Fruit fly (Drosophila melanogaster) whole organism, embryonic: ENCODE measurements around the gene CG10286.

Experiments
- Atf-2 ChIP-seq: fragments of 200-800 bp; sonication (Bioruptor generic); optimal IDR thresholded peaks from 2 replicates; lab custom pipeline; 2016; ENCODE audit warnings: missing biosample characterization, missing genetic modification characterization
- BEAF-32 ChIP-seq: fragments of 200-800 bp; sonication (Bioruptor generic); optimal IDR thresholded peaks from 3 replicates; lab custom pipeline; 2017; ENCODE audit warnings: missing biosample characterization, missing genetic modification characterization, mild to moderate bottlenecking, moderate library complexity, missing genetic modification reagents
- CG10321 ChIP-seq: fragments of 200-800 bp; sonication (Bioruptor generic); IDR thresholded peaks from 2 replicates; pipeline ENCODE4 v1.3.6; 2022; ENCODE audit warnings: missing biosample characterization, missing genetic modification characterization
- CG11560 ChIP-seq: fragments of 200-800 bp; sonication (Bioruptor generic); IDR thresholded peaks from 3 replicates; pipeline ENCODE4 v1.3.6; 2022; ENCODE audit warnings: missing biosample characterization, missing genetic modification characterization
- CG11695 ChIP-seq: fragments of 200-800 bp; sonication (Bioruptor generic); IDR thresholded peaks from 3 replicates; pipeline ENCODE4 v1.3.6; 2022; ENCODE audit warnings: missing biosample characterization, missing genetic modification characterization
- CG12659 ChIP-seq: fragments of 200-800 bp; sonication (Bioruptor generic); optimal IDR thresholded peaks from 3 replicates; lab custom pipeline; 2017; ENCODE audit warnings: mild to moderate bottlenecking, missing biosample characterization, missing genetic modification reagents, missing genetic modification characterization
- CG12769 ChIP-seq: fragments of 200-800 bp; sonication (Bioruptor generic); optimal IDR thresholded peaks from 2 replicates; lab custom pipeline; 2019; ENCODE audit warnings: missing biosample characterization, mild to moderate bottlenecking, missing genetic modification characterization, moderate library complexity
- CG13775 ChIP-seq: fragments of 200-800 bp; sonication (Bioruptor generic); optimal IDR thresholded peaks from 3 replicates; lab custom pipeline; 2017; ENCODE audit warnings: missing biosample characterization, mild to moderate bottlenecking, missing genetic modification characterization
- CG15011 ChIP-seq: fragments of 200-800 bp; sonication (Bioruptor generic); optimal IDR thresholded peaks from 3 replicates; lab custom pipeline; 2018; ENCODE audit warnings: missing biosample characterization, mild to moderate bottlenecking, missing genetic modification characterization
- CG15479 ChIP-seq: fragments of 200-800 bp; sonication (Bioruptor generic); optimal IDR thresholded peaks from 3 replicates; lab custom pipeline; 2019; ENCODE audit warnings: missing biosample characterization, mild to moderate bottlenecking, missing genetic modification characterization, moderate library complexity
- CG17328 ChIP-seq: fragments of 200-800 bp; sonication (Bioruptor generic); IDR thresholded peaks from 2 replicates; pipeline ENCODE4 v1.3.6; 2022; ENCODE audit warnings: missing biosample characterization, missing genetic modification characterization
- CG17802 ChIP-seq: fragments of 200-800 bp; sonication (Bioruptor generic); optimal IDR thresholded peaks from 2 replicates; lab custom pipeline; 2018; ENCODE audit warnings: missing biosample characterization, mild to moderate bottlenecking, missing genetic modification characterization, moderate library complexity
- CG17912 ChIP-seq: fragments of 200-800 bp; sonication (Bioruptor generic); optimal IDR thresholded peaks from 2 replicates; lab custom pipeline; 2018; ENCODE audit warnings: missing biosample characterization, mild to moderate bottlenecking, missing genetic modification characterization
- CG1832 ChIP-seq: fragments of 200-800 bp; sonication (Bioruptor generic); optimal IDR thresholded peaks from 2 replicates; lab custom pipeline; 2017; ENCODE audit warnings: missing biosample characterization, mild to moderate bottlenecking, missing genetic modification characterization, inconsistent platforms
- CG31388 ChIP-seq: fragments of 200-800 bp; sonication (Bioruptor generic); optimal IDR thresholded peaks from 2 replicates; lab custom pipeline; 2016; ENCODE audit warnings: missing biosample characterization, missing genetic modification characterization
- CG32767 ChIP-seq: fragments of 200-800 bp; sonication (Bioruptor generic); IDR thresholded peaks from 2 replicates; pipeline ENCODE4 v1.3.6; 2022; ENCODE audit warnings: missing biosample characterization, missing genetic modification characterization
- CG3995 ChIP-seq: fragments of 200-800 bp; sonication (Bioruptor generic); optimal IDR thresholded peaks from 3 replicates; lab custom pipeline; 2016; ENCODE audit warnings: missing biosample characterization, missing genetic modification characterization
- CG4617 ChIP-seq: fragments of 200-800 bp; sonication (Bioruptor generic); optimal IDR thresholded peaks from 3 replicates; lab custom pipeline; 2016; ENCODE audit warnings: missing biosample characterization, missing genetic modification characterization, borderline replicate concordance
- CG4707 ChIP-seq: fragments of 200-800 bp; sonication (Bioruptor generic); optimal IDR thresholded peaks from 2 replicates; lab custom pipeline; 2018; ENCODE audit warnings: missing biosample characterization, mild to moderate bottlenecking, missing genetic modification characterization, moderate library complexity
- CG6254 ChIP-seq: fragments of 200-800 bp; sonication (Bioruptor generic); optimal IDR thresholded peaks from 3 replicates; lab custom pipeline; 2017; ENCODE audit warnings: mild to moderate bottlenecking, missing biosample characterization, missing genetic modification reagents, missing genetic modification characterization
- CG7357 ChIP-seq: fragments of 200-800 bp; sonication (Bioruptor generic); IDR thresholded peaks from 3 replicates; pipeline ENCODE4 v1.3.6; 2022; ENCODE audit warnings: missing biosample characterization, missing genetic modification characterization
- CG7556 ChIP-seq: fragments of 200-800 bp; sonication (Bioruptor generic); optimal IDR thresholded peaks from 2 replicates; lab custom pipeline; 2017; ENCODE audit warnings: missing biosample characterization, mild to moderate bottlenecking, missing genetic modification characterization
- CG9797 ChIP-seq: fragments of 200-800 bp; sonication (Bioruptor generic); optimal IDR thresholded peaks from 3 replicates; lab custom pipeline; 2018; ENCODE audit warnings: missing biosample characterization, mild to moderate bottlenecking, missing genetic modification characterization
- Dfd ChIP-seq, 2 experiments: fragments of >200 bp; optimal IDR thresholded peaks; 2 replicates each; lab custom pipeline; 2017; ENCODE audit warnings: missing biosample characterization in 2 of 2, missing genetic modification characterization in 2 of 2
- Dip2 ChIP-seq: fragments of 200-800 bp; sonication (Bioruptor generic); IDR thresholded peaks from 2 replicates; pipeline ENCODE4 v1.3.6; 2022; ENCODE audit warnings: missing biosample characterization, missing genetic modification characterization
- Dref ChIP-seq: fragments of 200-800 bp; sonication (Bioruptor generic); IDR thresholded peaks from 2 replicates; pipeline ENCODE4 v1.3.6; 2022; ENCODE audit warnings: missing biosample characterization, missing genetic modification characterization
- H15 ChIP-seq: fragments of 200-800 bp; sonication (Bioruptor generic); IDR thresholded peaks from 3 replicates; pipeline ENCODE4 v1.3.6; 2022; ENCODE audit warnings: missing biosample characterization, missing genetic modification characterization
- HHEX ChIP-seq: fragments of 200-800 bp; sonication (Bioruptor generic); optimal IDR thresholded peaks from 3 replicates; lab custom pipeline; 2017; ENCODE audit warnings: missing biosample characterization, mild to moderate bottlenecking, missing genetic modification characterization, missing genetic modification reagents
- Meics ChIP-seq: fragments of 200-800 bp; sonication (Bioruptor generic); optimal IDR thresholded peaks from 2 replicates; lab custom pipeline; 2017; ENCODE audit warnings: missing biosample characterization, mild to moderate bottlenecking, missing genetic modification characterization
- Nf-YB ChIP-seq: fragments of 200-800 bp; sonication (Bioruptor generic); optimal IDR thresholded peaks from 3 replicates; lab custom pipeline; 2019; ENCODE audit warnings: missing biosample characterization, mild to moderate bottlenecking, missing genetic modification characterization, moderate library complexity
- Ptx1 ChIP-seq: fragments of 200-800 bp; sonication (Bioruptor generic); IDR thresholded peaks from 2 replicates; pipeline ENCODE4 v1.3.6; 2022; ENCODE audit warnings: missing biosample characterization, missing genetic modification characterization
- aop ChIP-seq: fragments of 200-800 bp; sonication (Bioruptor generic); IDR thresholded peaks from 2 replicates; pipeline ENCODE4 v1.3.6; 2022; ENCODE audit warnings: missing biosample characterization, missing genetic modification characterization
- bcd ChIP-seq: fragments of 200-800 bp; sonication (Bioruptor generic); optimal IDR thresholded peaks from 2 replicates; lab custom pipeline; 2017; ENCODE audit warnings: missing biosample characterization, mild to moderate bottlenecking, missing genetic modification characterization
- corto ChIP-seq: fragments of 200-800 bp; sonication (Bioruptor generic); optimal IDR thresholded peaks from 2 replicates; lab custom pipeline; 2016; ENCODE audit warnings: missing biosample characterization, mild to moderate bottlenecking, missing genetic modification characterization, moderate library complexity
- fd102C ChIP-seq: fragments of 200-800 bp; sonication (Bioruptor generic); optimal IDR thresholded peaks from 2 replicates; lab custom pipeline; 2018; ENCODE audit warnings: missing biosample characterization, mild to moderate bottlenecking, missing genetic modification characterization, moderate library complexity
- gce ChIP-seq: fragments of 200-800 bp; sonication (Bioruptor generic); IDR thresholded peaks from 3 replicates; pipeline ENCODE4 v1.3.6; 2022; ENCODE audit warnings: missing biosample characterization, missing genetic modification characterization
- jumu ChIP-seq: fragments of 200-800 bp; sonication (Bioruptor generic); optimal IDR thresholded peaks from 3 replicates; lab custom pipeline; 2016; ENCODE audit warnings: missing biosample characterization, missing genetic modification characterization
- ken ChIP-seq: fragments of 200-800 bp; sonication (Bioruptor generic); IDR thresholded peaks from 3 replicates; pipeline ENCODE4 v1.3.6; 2022; ENCODE audit warnings: missing biosample characterization, missing genetic modification characterization
- kni ChIP-seq: fragments of 200-800 bp; sonication (Bioruptor generic); optimal IDR thresholded peaks from 3 replicates; lab custom pipeline; 2017; ENCODE audit warnings: mild to moderate bottlenecking, missing biosample characterization, missing genetic modification reagents, missing genetic modification characterization
- lmd ChIP-seq: fragments of 200-800 bp; sonication (Bioruptor generic); IDR thresholded peaks from 2 replicates; pipeline ENCODE4 v1.3.6; 2022; ENCODE audit warnings: missing biosample characterization, missing genetic modification characterization
- mld ChIP-seq: fragments of 200-800 bp; sonication (Bioruptor generic); IDR thresholded peaks from 3 replicates; pipeline ENCODE4 v1.3.6; 2022; ENCODE audit warnings: missing biosample characterization, missing genetic modification characterization; ENCODE audit not compliant: partially characterized antibody
- sens ChIP-seq: fragments of 200-800 bp; sonication (Bioruptor generic); peaks from one replicate; lab custom pipeline; 2016; ENCODE audit warnings: missing biosample characterization, missing genetic modification characterization
- stc ChIP-seq: fragments of 200-800 bp; sonication (Bioruptor generic); IDR thresholded peaks from 2 replicates; pipeline ENCODE4 v1.3.6; 2022; ENCODE audit warnings: missing biosample characterization, missing genetic modification characterization
- stwl ChIP-seq: fragments of 200-800 bp; sonication (Bioruptor generic); optimal IDR thresholded peaks from 3 replicates; lab custom pipeline; 2018; ENCODE audit warnings: missing biosample characterization, mild to moderate bottlenecking, missing genetic modification characterization, moderate library complexity
- tin ChIP-seq: fragments of 200-800 bp; sonication (Bioruptor generic); optimal IDR thresholded peaks from 3 replicates; lab custom pipeline; 2016; ENCODE audit warnings: missing biosample characterization, missing genetic modification characterization
- tup ChIP-seq: fragments of 200-800 bp; sonication (Bioruptor generic); optimal IDR thresholded peaks from 2 replicates; lab custom pipeline; 2016; ENCODE audit warnings: missing biosample characterization, mild to moderate bottlenecking, missing genetic modification characterization, moderate library complexity
- wek ChIP-seq: fragments of 200-800 bp; sonication (Bioruptor generic); optimal IDR thresholded peaks from 3 replicates; lab custom pipeline; 2018; ENCODE audit warnings: missing biosample characterization, mild to moderate bottlenecking, missing genetic modification characterization, moderate library complexity
- yki ChIP-seq: fragments of >200 bp; optimal IDR thresholded peaks from 3 replicates; lab custom pipeline; 2018
- zen ChIP-seq: fragments of 200-800 bp; sonication (Bioruptor generic); optimal IDR thresholded peaks from 3 replicates; lab custom pipeline; 2018; ENCODE audit warnings: missing biosample characterization, mild to moderate bottlenecking, missing genetic modification characterization, moderate library complexity
- zen2 ChIP-seq: fragments of 200-800 bp; sonication (Bioruptor generic); IDR thresholded peaks from 3 replicates; pipeline ENCODE4 v1.3.6; 2022; ENCODE audit warnings: missing biosample characterization, missing genetic modification characterization; ENCODE audit not compliant: partially characterized antibody

Gene CG10286

dm6 chr3R:6368550-6369238 is at the start of gene CG10286 (continued):
- TF ChIP-seq CG17912 (GFP tag; lab: Kevin White, UChicago) (peak; percentile 21), CG9797 (GFP tag; lab: Kevin White, UChicago) (peak; percentile 25), CG31388 (GFP tag; lab: Kevin White, UChicago) (no peak), jumu (GFP tag; lab: Kevin White, UChicago) (peak; percentile 24), ken (GFP tag; lab: Robert Waterston, UW) (no peak), Atf-2 (no peak), CG32767 (GFP tag; lab: Robert Waterston, UW) (no peak), tup (GFP tag; lab: Kevin White, UChicago) (no peak), CG17328 (peak; percentile 43; the same call in 1 of the 2 replicates), zen (tag; lab: Kevin White, UChicago) (peak; percentile 23), aop (GFP tag; lab: Robert Waterston, UW) (no peak), CG10321 (no peak), CG6254 (GFP tag; lab: Kevin White, UChicago) (peak; percentile 13), Nf-YB (GFP tag; lab: Kevin White, UChicago) (no peak), wek (GFP tag; lab: Kevin White, UChicago) (peak; percentile 77), sens (GFP tag; lab: Kevin White, UChicago) (peak; percentile 73), corto (GFP tag; lab: Kevin White, UChicago) (no peak), yki (no peak), CG7556 (GFP tag; lab: Kevin White, UChicago) (peak; percentile 64), fd102C (GFP tag; lab: Kevin White, UChicago) (no peak), CG4707 (GFP tag; lab: Kevin White, UChicago) (no peak), CG12769 (no peak), CG13775 (GFP tag; lab: Kevin White, UChicago) (peak; percentile 23), Dip2 (GFP tag; lab: Robert Waterston, UW) (no peak), zen2 (peak; percentile 63; the same call in 1 of the 3 replicates), CG4617 (GFP tag; lab: Kevin White, UChicago) (peak; percentile 14), tin (GFP tag; lab: Kevin White, UChicago) (no peak), CG11695 (GFP tag; lab: Robert Waterston, UW) (0 out of 3 replicates have a peak, but pooled peaks have one; percentile 8), CG15479 (GFP tag; lab: Kevin White, UChicago) (no peak), Meics (no peak), CG11560 (tag; lab: Robert Waterston, UW) (no peak), stc (GFP tag; lab: Robert Waterston, UW) (no peak), mld (GFP tag; lab: Robert Waterston, UW) (0 out of 3 replicates have a peak, but pooled peaks have one; percentile 18), lmd (no peak), CG7357 (GFP tag; lab: Robert Waterston, UW) (0 out of 3 replicates have a peak, but pooled peaks have one; percentile 6), CG1832 (no peak), BEAF-32 (GFP tag; lab: Kevin White, UChicago) (peak; percentile 82), CG3995 (GFP tag; lab: Kevin White, UChicago) (peak; percentile 98), stwl (peak; percentile 3), CG15011 (no peak), bcd (GFP tag; lab: Kevin White, UChicago) (peak; percentile 19), kni (no peak), CG12659 (GFP tag; lab: Kevin White, UChicago) (peak; percentile 42), CG17802 (tag; lab: Kevin White, UChicago) (no peak), H15 (GFP tag; lab: Robert Waterston, UW) (no peak), gce (GFP tag; lab: Robert Waterston, UW) (no peak), Dref (GFP tag; lab: Robert Waterston, UW) (peak; percentile 91), Ptx1 (GFP tag; lab: Robert Waterston, UW) (0 out of 2 replicates have a peak, but pooled peaks have one; percentile 5), Dfd (GFP tag; optimal IDR thresholded peaks at IDR 0.05; lab: Kevin White, UChicago) (no peak), HHEX (peak; percentile 9)
